Worm (Caenorhabditis elegans) whole organism, L4 larva: ENCODE measurements around the gene fbxa-100.

Experiments
- D1046.2 ChIP-seq: fragments of 200-800 bp; sonication (Bioruptor generic); IDR thresholded peaks from 2 replicates; pipeline ENCODE4 v1.3.6; 2022; ENCODE audit warnings: missing genetic modification characterization, missing compliant biosample characterization
- F10B5.3 ChIP-seq: sonication (generic microtip); optimal IDR thresholded peaks from 2 replicates; lab custom pipeline; 2016; ENCODE audit warnings: mild to moderate bottlenecking, missing genetic modification characterization, missing compliant biosample characterization
- F37D6.2 ChIP-seq: sonication (generic microtip); optimal IDR thresholded peaks from 2 replicates; lab custom pipeline; 2016; ENCODE audit warnings: mild to moderate bottlenecking, missing genetic modification characterization, missing compliant biosample characterization
- F44E2.7 ChIP-seq: fragments of 200-800 bp; sonication (Bioruptor generic); IDR thresholded peaks from 2 replicates; pipeline ENCODE4 v2.1.2; 2022; ENCODE audit warnings: missing genetic modification characterization, missing compliant biosample characterization
- F49E8.2 ChIP-seq: sonication (generic microtip); optimal IDR thresholded peaks from 2 replicates; lab custom pipeline; 2016; ENCODE audit warnings: missing compliant biosample characterization, mild to moderate bottlenecking, missing genetic modification characterization, borderline replicate concordance
- R02D3.7 ChIP-seq: fragments of 150-350 bp; sonication (generic microtip); optimal IDR thresholded peaks from 3 replicates; lab custom pipeline; 2014; ENCODE audit warnings: missing biosample characterization, missing genetic modification characterization
- T20F7.1 ChIP-seq: fragments of 200-800 bp; sonication (Bioruptor generic); optimal IDR thresholded peaks from 2 replicates; lab custom pipeline; 2018; ENCODE audit warnings: mild to moderate bottlenecking, missing genetic modification characterization, missing compliant biosample characterization
- Y105C5A.15 ChIP-seq: fragments of 200-800 bp; sonication (Bioruptor generic); IDR thresholded peaks from 2 replicates; pipeline ENCODE4 v1.3.6; 2022; ENCODE audit warnings: missing genetic modification characterization, missing compliant biosample characterization
- Y48G9A.11 ChIP-seq: fragments of 200-800 bp; sonication (Bioruptor generic); IDR thresholded peaks from 2 replicates; pipeline ENCODE4 v1.3.6; 2022; ENCODE audit warnings: missing genetic modification reagents, missing genetic modification characterization, missing compliant biosample characterization
- Y5F2A.4 ChIP-seq: fragments of 200-800 bp; sonication (Bioruptor generic); optimal IDR thresholded peaks from 2 replicates; lab custom pipeline; 2018; ENCODE audit warnings: mild to moderate bottlenecking, missing genetic modification characterization, missing compliant biosample characterization
- aha-1 ChIP-seq: fragments of 150-350 bp; peaks from one replicate; lab custom pipeline; 2014; ENCODE audit warnings: missing biosample characterization, missing genetic modification characterization
- aly-2 ChIP-seq: sonication (generic microtip); optimal IDR thresholded peaks from 2 replicates; lab custom pipeline; 2018; ENCODE audit warnings: missing biosample characterization, missing genetic modification characterization
- ama-1 ChIP-seq: fragments of 150-350 bp; optimal IDR thresholded peaks from 2 replicates; lab custom pipeline; 2014; ENCODE audit warnings: inconsistent platforms, mixed read lengths
- arid-1 ChIP-seq: fragments of 200-800 bp; sonication (Bioruptor generic); conservative IDR thresholded peaks from 2 replicates; pipeline ENCODE4 v1.3.6; 2022; ENCODE audit warnings: missing genetic modification reagents, missing genetic modification characterization, missing compliant biosample characterization
- ceh-32 ChIP-seq: sonication (generic microtip); optimal IDR thresholded peaks from 2 replicates; lab custom pipeline; 2016; ENCODE audit warnings: mild to moderate bottlenecking, missing genetic modification characterization, missing compliant biosample characterization; ENCODE audit not compliant: poor library complexity
- ces-1 ChIP-seq: fragments of 150-350 bp; sonication (generic microtip); optimal IDR thresholded peaks from 4 replicates; lab custom pipeline; 2014; ENCODE audit warnings: missing biosample characterization, missing genetic modification reagents, missing genetic modification characterization
- cey-2 ChIP-seq: sonication (generic microtip); optimal IDR thresholded peaks from 3 replicates; lab custom pipeline; 2017; ENCODE audit warnings: missing genetic modification characterization, mild to moderate bottlenecking, missing compliant biosample characterization, antibody characterized with exemption, borderline replicate concordance; ENCODE audit not compliant: insufficient read depth
- dmd-6 ChIP-seq: fragments of 200-800 bp; sonication (Bioruptor generic); IDR thresholded peaks from 2 replicates; pipeline ENCODE4 v1.3.6; 2022; ENCODE audit warnings: missing genetic modification reagents, missing genetic modification characterization, missing compliant biosample characterization
- dmd-8 ChIP-seq: fragments of 200-800 bp; sonication (Bioruptor generic); IDR thresholded peaks from 2 replicates; pipeline ENCODE4 v1.3.6; 2022; ENCODE audit warnings: missing genetic modification characterization, missing compliant biosample characterization
- dmd-9 ChIP-seq: fragments of 200-800 bp; sonication (Bioruptor generic); IDR thresholded peaks from 2 replicates; pipeline ENCODE4 v1.3.6; 2022; ENCODE audit warnings: missing genetic modification reagents, missing genetic modification characterization, missing compliant biosample characterization
- dpl-1 ChIP-seq: fragments of 150-350 bp; optimal IDR thresholded peaks from 2 replicates; lab custom pipeline; 2014; ENCODE audit warnings: missing biosample characterization, missing genetic modification reagents, missing genetic modification characterization
- dve-1 ChIP-seq: sonication (generic microtip); optimal IDR thresholded peaks from 2 replicates; lab custom pipeline; 2017; ENCODE audit warnings: antibody characterized with exemption, mild to moderate bottlenecking, missing genetic modification characterization, missing compliant biosample characterization; ENCODE audit not compliant: insufficient read depth
- gei-8 ChIP-seq: fragments of 200-800 bp; sonication (Bioruptor generic); optimal IDR thresholded peaks from 2 replicates; lab custom pipeline; 2018; ENCODE audit warnings: mild to moderate bottlenecking, missing genetic modification characterization, missing compliant biosample characterization
- jun-1 ChIP-seq: fragments of 150-350 bp; optimal IDR thresholded peaks from 2 replicates; lab custom pipeline; 2014; ENCODE audit warnings: missing biosample characterization, missing genetic modification reagents, missing genetic modification characterization
- lim-7 ChIP-seq: fragments of 200-800 bp; sonication (Bioruptor generic); IDR thresholded peaks from 2 replicates; pipeline ENCODE4 v1.3.6; 2022; ENCODE audit warnings: missing genetic modification characterization, missing compliant biosample characterization
- lin-1 ChIP-seq: fragments of 200-800 bp; sonication (Bioruptor generic); IDR thresholded peaks from 2 replicates; pipeline ENCODE4 v1.3.6; 2022; ENCODE audit warnings: missing genetic modification reagents, missing genetic modification characterization, missing compliant biosample characterization
- lin-13 ChIP-seq: fragments of 150-350 bp; optimal IDR thresholded peaks from 2 replicates; lab custom pipeline; 2014; ENCODE audit warnings: missing biosample characterization, missing genetic modification reagents, missing genetic modification characterization
- lin-29 ChIP-seq: fragments of 200-800 bp; sonication (Bioruptor generic); IDR thresholded peaks from 2 replicates; pipeline ENCODE4 v1.3.6; 2022; ENCODE audit warnings: missing genetic modification reagents, missing genetic modification characterization, missing compliant biosample characterization
- lin-39 ChIP-seq: fragments of 150-350 bp; optimal IDR thresholded peaks from 2 replicates; lab custom pipeline; 2014; ENCODE audit warnings: missing biosample characterization, missing genetic modification reagents, missing genetic modification characterization
- madf-5 ChIP-seq, 2 experiments: fragments of 200-800 bp; sonication (Bioruptor generic); IDR thresholded peaks; 2 replicates each; pipeline ENCODE4 v1.3.6; 2022; ENCODE audit warnings: missing compliant biosample characterization in 2 of 2, missing genetic modification characterization in 2 of 2
- mdt-29 ChIP-seq: fragments of 200-800 bp; sonication (Bioruptor generic); IDR thresholded peaks from 2 replicates; pipeline ENCODE4 v1.3.6; 2022; ENCODE audit warnings: missing genetic modification reagents, missing genetic modification characterization, missing compliant biosample characterization
- mxl-2 ChIP-seq: fragments of 200-800 bp; sonication (Bioruptor generic); conservative IDR thresholded peaks from 2 replicates; pipeline ENCODE4 v1.3.6; 2022; ENCODE audit warnings: missing genetic modification reagents, missing genetic modification characterization, missing compliant biosample characterization
- nhr-10 ChIP-seq: fragments of 150-350 bp; optimal IDR thresholded peaks from 2 replicates; lab custom pipeline; 2014; ENCODE audit warnings: missing biosample characterization, missing genetic modification characterization
- nhr-102 ChIP-seq: sonication (generic microtip); optimal IDR thresholded peaks from 2 replicates; lab custom pipeline; 2016; ENCODE audit warnings: mild to moderate bottlenecking, missing genetic modification characterization, moderate library complexity, missing compliant biosample characterization
- nhr-111 ChIP-seq: fragments of 200-800 bp; sonication (Bioruptor generic); optimal IDR thresholded peaks from 2 replicates; lab custom pipeline; 2018; ENCODE audit warnings: mild to moderate bottlenecking, missing genetic modification characterization, missing compliant biosample characterization
- nhr-25 ChIP-seq: sonication (generic microtip); optimal IDR thresholded peaks from 2 replicates; lab custom pipeline; 2017; ENCODE audit warnings: missing genetic modification characterization, mild to moderate bottlenecking, missing compliant biosample characterization, antibody characterized with exemption, moderate library complexity, borderline replicate concordance; ENCODE audit not compliant: insufficient read depth
- nhr-28 ChIP-seq: fragments of 150-350 bp; optimal IDR thresholded peaks from 2 replicates; lab custom pipeline; 2014; ENCODE audit warnings: missing biosample characterization, missing genetic modification characterization
- pqm-1 ChIP-seq: sonication (generic microtip); optimal IDR thresholded peaks from 2 replicates; lab custom pipeline; 2017; ENCODE audit warnings: missing biosample characterization, missing genetic modification characterization
- spr-3 ChIP-seq: fragments of 200-800 bp; sonication (Bioruptor generic); optimal IDR thresholded peaks from 2 replicates; lab custom pipeline; 2018; ENCODE audit warnings: mild to moderate bottlenecking, missing genetic modification characterization, missing compliant biosample characterization
- tra-1 ChIP-seq: fragments of 200-800 bp; sonication (Bioruptor generic); IDR thresholded peaks from 2 replicates; pipeline ENCODE4 v1.3.6; 2022; ENCODE audit warnings: missing genetic modification reagents, missing genetic modification characterization, missing compliant biosample characterization
- unc-130 ChIP-seq: sonication (generic microtip); optimal IDR thresholded peaks from 2 replicates; lab custom pipeline; 2016; ENCODE audit warnings: missing genetic modification reagents, missing genetic modification characterization, missing compliant biosample characterization
- zfp-2 ChIP-seq: sonication (generic microtip); optimal IDR thresholded peaks from 2 replicates; lab custom pipeline; 2016; ENCODE audit warnings: mild to moderate bottlenecking, missing genetic modification characterization, missing compliant biosample characterization
- zip-11 ChIP-seq: fragments of 200-800 bp; sonication (Bioruptor generic); IDR thresholded peaks from 2 replicates; pipeline ENCODE4 v1.3.6; 2022; ENCODE audit warnings: missing genetic modification characterization, missing compliant biosample characterization
- zip-2 ChIP-seq: fragments of 150-350 bp; optimal IDR thresholded peaks from 2 replicates; lab custom pipeline; 2014; ENCODE audit warnings: missing biosample characterization, missing genetic modification characterization
- ztf-11 ChIP-seq: fragments of 150-350 bp; optimal IDR thresholded peaks from 2 replicates; lab custom pipeline; 2014; ENCODE audit warnings: missing biosample characterization, missing genetic modification characterization
- ztf-7 ChIP-seq: fragments of 150-350 bp; optimal IDR thresholded peaks from 2 replicates; lab custom pipeline; 2014; ENCODE audit warnings: missing biosample characterization, missing genetic modification characterization

Gene fbxa-100

ce11 chrV:16061993-16062392 lies at the start of gene fbxa-100:
Gene fbxa-100 (minus strand): TSS chrV:16062093.
- TF ChIP-seq Y105C5A.15 (GFP tag; lab: Robert Waterston, UW) (no peak), aha-1 (peak; percentile 23)

DNA sequence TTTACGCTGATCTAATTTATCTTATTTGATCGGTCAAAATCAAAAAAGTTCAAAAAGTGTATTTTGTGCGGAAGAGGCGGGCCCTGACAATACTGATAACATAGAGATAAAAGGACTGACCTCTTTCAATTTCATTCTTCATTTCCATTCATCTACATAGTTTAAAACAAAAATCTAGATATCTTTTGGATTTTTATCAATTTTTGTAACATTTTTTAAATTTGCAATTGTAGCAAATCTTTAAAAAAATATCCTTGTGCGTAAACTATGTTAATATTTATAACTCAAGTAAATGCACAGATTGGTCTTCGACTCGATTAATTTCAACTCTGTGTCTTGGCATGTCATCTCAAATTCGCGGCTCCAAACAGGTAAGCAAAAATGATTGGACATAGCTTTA lies 41.7 kb upstream of the fbxa-100 start, which contains the start of gene argk-1:
Gene argk-1, plus strand, starts transcription at position 301 of the 400 bp plus-strand sequence.
- no peak for TF ChIP-seq lin-13 (GFP tag; lab: Kevin White, UChicago)
- no peak for TF ChIP-seq Y48G9A.11 (GFP tag; lab: Robert Waterston, UW)
- no peak for TF ChIP-seq nhr-28 (tag; lab: Kevin White, UChicago)
- no peak for TF ChIP-seq dmd-8 (GFP tag; lab: Robert Waterston, UW)
- no peak for TF ChIP-seq dmd-9
- no peak for TF ChIP-seq spr-3 (GFP tag; lab: Kevin White, UChicago)
- TF ChIP-seq F44E2.7 (GFP tag; lab: Robert Waterston, UW): no peak
- no peak for TF ChIP-seq lin-39 (tag; lab: Kevin White, UChicago)
- TF ChIP-seq jun-1 (tag; lab: Kevin White, UChicago): no peak
- TF ChIP-seq T20F7.1 (GFP tag; lab: Kevin White, UChicago): no peak
- TF ChIP-seq lin-1 (GFP tag; lab: Robert Waterston, UW): no peak
- TF ChIP-seq nhr-111: no peak
- TF ChIP-seq mxl-2: no peak
- TF ChIP-seq lin-29: no peak
- TF ChIP-seq zip-2 (tag; lab: Kevin White, UChicago): no peak
- TF ChIP-seq ceh-32 (tag; lab: Kevin White, UChicago): no peak
- no peak for TF ChIP-seq F49E8.2 (tag; lab: Kevin White, UChicago)
- TF ChIP-seq, all 104 proteins: peak for 0

DNA sequence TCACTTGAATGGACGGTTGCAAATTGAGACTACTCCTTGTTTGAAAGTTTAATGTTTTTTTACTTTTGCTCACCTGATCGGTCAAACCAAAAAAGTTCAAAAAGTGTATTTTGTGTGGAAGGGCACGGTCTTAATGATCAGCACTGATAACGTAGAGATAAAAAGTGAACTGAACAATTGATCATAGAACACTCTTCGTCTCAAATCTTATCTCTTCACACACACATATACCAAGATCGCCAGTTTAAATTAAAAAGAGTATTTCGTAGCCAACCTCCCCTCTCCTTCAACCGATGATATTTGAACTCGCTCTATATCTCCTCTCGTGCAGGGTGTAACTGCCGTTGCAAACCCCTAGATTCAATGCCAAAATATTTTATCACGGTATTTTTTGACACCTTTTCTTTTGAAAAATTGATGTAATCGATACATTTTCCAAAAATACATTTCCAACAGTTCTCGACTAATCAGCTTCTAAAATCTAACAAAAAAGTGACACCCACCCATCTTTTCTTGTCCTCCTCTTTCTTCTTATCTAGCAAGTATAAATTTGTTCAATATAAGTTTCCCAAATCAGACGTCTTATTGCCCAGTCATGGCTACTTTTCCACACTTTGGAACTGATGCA lies 38.3 kb upstream of the fbxa-100 start, which contains the start of gene cth-1:
Gene cth-1, plus strand, starts transcription at position 578 of the 628 bp plus-strand sequence.
- TF ChIP-seq unc-130 (GFP tag; lab: Kevin White, UChicago): no peak
- no peak for TF ChIP-seq Y48G9A.11 (GFP tag; lab: Robert Waterston, UW)
- TF ChIP-seq dmd-9: no peak
- no peak for TF ChIP-seq lin-39 (tag; lab: Kevin White, UChicago)
- TF ChIP-seq dpl-1 (GFP tag; lab: Kevin White, UChicago): no peak
- TF ChIP-seq T20F7.1 (GFP tag; lab: Kevin White, UChicago): no peak
- no peak for TF ChIP-seq F10B5.3 (tag; lab: Kevin White, UChicago)
- no peak for TF ChIP-seq nhr-10 (tag; lab: Kevin White, UChicago)
- TF ChIP-seq R02D3.7 (tag; lab: Kevin White, UChicago): no peak
- TF ChIP-seq Y5F2A.4 (GFP tag; lab: Kevin White, UChicago): no peak
- TF ChIP-seq arid-1 (GFP tag; lab: Robert Waterston, UW): no peak
- no peak for TF ChIP-seq madf-5 (GFP tag; IDR thresholded peaks at IDR 0.05; lab: Robert Waterston, UW)
- TF ChIP-seq nhr-25: no peak
- TF ChIP-seq dve-1 (tag; lab: Kevin White, UChicago): peak; percentile 66
- no peak for TF ChIP-seq cey-2
- TF ChIP-seq tra-1 (GFP tag; lab: Robert Waterston, UW): no peak
- TF ChIP-seq ama-1 (lab: Kevin White, UChicago): no peak
- TF ChIP-seq zfp-2 (tag; lab: Kevin White, UChicago): no peak
- no peak for TF ChIP-seq zip-11 (GFP tag; lab: Robert Waterston, UW)
- TF ChIP-seq ztf-11 (tag; lab: Kevin White, UChicago): no peak
- no peak for TF ChIP-seq nhr-111
- TF ChIP-seq ztf-7: no peak
- peak; percentile 64 for TF ChIP-seq pqm-1 (tag; lab: Kevin White, UChicago)
- TF ChIP-seq dmd-6 (GFP tag; lab: Robert Waterston, UW): peak; percentile 69
- peak; percentile 63 for TF ChIP-seq aha-1
- TF ChIP-seq nhr-102 (tag; lab: Kevin White, UChicago): no peak
- no peak for TF ChIP-seq D1046.2 (GFP tag; lab: Robert Waterston, UW)
- peak; percentile 97 for TF ChIP-seq nhr-28 (tag; lab: Kevin White, UChicago)
- no peak for TF ChIP-seq gei-8 (GFP tag; lab: Kevin White, UChicago)
- no peak for TF ChIP-seq lim-7 (GFP tag; lab: Robert Waterston, UW)
- TF ChIP-seq aly-2 (tag; lab: Kevin White, UChicago): no peak
- no peak for TF ChIP-seq mdt-29
- no peak for TF ChIP-seq ces-1 (GFP tag; lab: Kevin White, UChicago)
- TF ChIP-seq F37D6.2 (tag; lab: Kevin White, UChicago): no peak
- no peak for TF ChIP-seq lin-13 (GFP tag; lab: Kevin White, UChicago)
